Fruit fly (Drosophila melanogaster) ovary, adult (tissue): ENCODE results near the gene rasp.

Experiments
- CG17801 ChIP-seq: fragments of 200-800 bp; optimal IDR thresholded peaks from 2 replicates; lab custom pipeline; 2019; ENCODE audit warnings: missing biosample characterization, mild to moderate bottlenecking, missing genetic modification characterization, moderate library complexity; ENCODE audit not compliant: partially characterized antibody

The rasp gene

dm6 chr3L:3148125-3149059 lies 13.6 kb upstream of the rasp start, which contains the start of the genes Usp5 and BtbVII:
Gene Usp5, minus strand, starts transcription at chr3L:3148358.
Gene BtbVII, plus strand, starts transcription at chr3L:3148646.
- peak; percentile 7 for TF ChIP-seq CG17801 (GFP tag; lab: Kevin White, UChicago)

DNA sequence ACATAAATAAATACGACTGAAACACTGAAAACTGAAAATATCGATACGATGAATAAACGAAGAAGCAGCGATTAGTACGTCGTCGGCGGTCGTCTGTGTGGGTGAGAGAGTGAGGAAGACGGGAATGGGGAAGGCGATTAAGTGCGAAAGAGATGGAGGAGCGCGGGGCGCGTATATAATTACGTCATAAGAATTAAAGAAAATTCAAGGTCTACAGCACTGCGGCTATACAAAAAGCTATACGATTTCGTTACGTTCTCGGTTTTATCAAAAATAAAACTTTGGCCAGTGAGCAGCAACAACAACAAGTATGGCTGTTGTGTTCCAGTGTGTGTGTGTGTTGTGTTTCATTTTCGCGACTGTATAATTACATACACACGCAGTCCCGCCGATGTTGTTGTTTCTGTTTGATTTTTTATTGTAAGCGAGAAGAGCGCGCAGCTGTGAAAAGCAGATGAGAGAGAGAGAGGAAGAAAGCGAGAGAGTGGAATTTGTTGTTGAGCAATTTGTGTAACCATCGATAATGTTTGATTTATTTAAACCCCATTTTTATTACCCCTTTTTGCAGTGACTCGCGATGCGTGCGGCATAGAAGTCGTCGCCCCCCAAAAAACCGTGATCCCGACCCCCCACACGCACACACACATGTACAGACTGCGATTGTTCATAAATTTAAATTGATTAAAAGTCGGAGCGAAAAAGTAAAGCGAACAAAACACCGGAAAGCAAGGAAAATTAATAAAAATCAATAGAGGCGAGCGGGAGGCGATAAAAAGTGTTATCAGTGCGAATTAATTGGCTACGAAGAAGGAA lies 12.7 kb upstream of the rasp start:
- TF ChIP-seq CG17801 (GFP tag; lab: Kevin White, UChicago), result no peak

- no peak for TF ChIP-seq CG17801 (GFP tag; lab: Kevin White, UChicago)
Measured at dm6 chr3L:3150376-3150775, 11.6 kb upstream of the rasp start.

- TF ChIP-seq CG17801 (GFP tag; lab: Kevin White, UChicago), result no peak
Measured at dm6 chr3L:3157651-3158050, 4.3 kb upstream of the rasp start.

DNA sequence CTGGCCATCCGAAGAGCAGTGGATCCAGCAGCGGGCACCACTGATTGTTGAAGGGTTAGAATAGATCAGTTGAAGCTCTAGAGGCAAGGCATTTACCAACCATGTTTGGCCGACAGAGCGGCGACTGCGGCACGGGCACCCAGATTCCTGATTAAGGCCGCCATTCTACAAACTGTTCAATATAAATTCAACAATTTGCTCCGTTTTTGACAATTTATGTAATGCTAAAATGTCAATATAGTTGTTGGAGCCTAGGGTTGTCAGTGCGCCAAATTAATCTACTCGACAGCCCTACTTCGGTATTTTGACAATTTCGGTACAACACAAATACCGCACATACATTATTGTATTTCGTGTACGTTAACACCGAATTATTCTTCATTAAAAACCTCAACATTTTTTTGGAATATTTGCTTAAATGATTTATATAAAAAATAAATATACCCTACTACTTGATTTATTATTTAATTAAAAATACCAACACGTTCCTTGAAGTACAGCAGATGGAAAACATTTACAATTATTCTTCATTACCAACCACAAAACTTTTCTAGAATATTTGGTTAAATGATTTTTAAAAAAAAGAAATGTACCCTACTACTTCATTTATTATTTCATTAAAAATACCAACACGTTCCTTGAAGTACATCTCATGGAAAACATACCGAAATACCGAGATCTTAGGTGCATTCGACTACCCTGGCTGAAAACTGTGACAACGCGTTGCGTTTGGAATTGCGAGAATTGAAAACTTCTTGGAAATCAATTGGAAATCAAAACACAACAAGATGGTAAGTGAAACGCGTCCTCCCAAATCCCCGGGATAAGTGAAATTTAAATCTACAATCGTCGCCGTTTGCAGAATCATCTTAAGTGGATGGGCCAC lies 2.4 kb upstream of the rasp start, which contains the start of the genes ND-30 and CG15812:
ND-30 (minus strand) TSS at position 270 of the 886 bp plus-strand sequence.
CG15812 (plus strand) TSS at position 683 of the 886 bp plus-strand sequence.
- TF ChIP-seq CG17801 (GFP tag; lab: Kevin White, UChicago), result no peak

- no peak for TF ChIP-seq CG17801 (GFP tag; lab: Kevin White, UChicago)
Measured at dm6 chr3L:3162584-3162983, 604 bp downstream of the rasp start.

DNA sequence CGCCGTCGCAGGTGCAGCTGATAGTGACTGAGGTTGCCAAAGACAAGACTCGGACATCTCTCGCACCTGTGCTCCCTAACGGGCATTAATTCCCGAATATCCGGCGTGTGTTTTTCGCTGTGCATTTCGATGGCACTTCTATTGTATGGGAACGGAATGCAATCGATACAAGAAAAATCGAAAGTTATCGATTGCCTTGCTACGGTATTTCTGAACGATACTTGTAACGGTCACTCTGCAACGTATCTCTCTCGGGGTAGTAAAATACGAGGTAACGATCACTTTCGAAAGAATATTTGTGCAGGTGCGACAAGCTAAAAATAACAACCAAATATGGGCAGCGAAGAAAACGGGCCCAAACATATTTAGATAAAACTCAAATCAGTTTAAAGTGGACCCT lies 3.0 kb downstream of the rasp start, which contains the start of gene CG32280:
CG32280 (plus strand) TSS at position 231 of the 400 bp plus-strand sequence.
- TF ChIP-seq CG17801 (GFP tag; lab: Kevin White, UChicago), result peak; percentile 30

DNA sequence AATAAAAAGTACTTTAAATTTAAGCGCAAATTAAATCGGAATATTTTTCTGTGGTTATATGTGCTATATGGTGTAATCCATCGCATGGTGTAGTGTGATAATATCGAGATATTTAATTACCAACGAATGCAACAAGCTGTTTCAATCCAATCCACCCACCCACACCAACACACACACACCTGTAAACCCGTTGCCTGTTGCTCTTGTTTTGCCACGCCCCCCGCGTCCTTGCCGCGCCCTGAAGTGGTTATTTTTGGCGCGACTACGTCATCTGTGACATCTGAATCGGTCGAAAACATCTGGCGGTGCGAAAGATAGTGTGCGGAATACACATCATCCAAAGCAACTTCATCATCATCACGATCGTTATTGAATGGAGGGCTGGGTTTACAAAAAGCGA lies 3.4 kb downstream of the rasp start:
- TF ChIP-seq CG17801 (GFP tag; lab: Kevin White, UChicago), result no peak

dm6 chr3L:3166200-3166695 lies 4.3 kb downstream of the rasp start, which contains the start of gene Asciz:
Gene Asciz, minus strand, starts transcription at chr3L:3166250.
- TF ChIP-seq CG17801 (GFP tag; lab: Kevin White, UChicago), result no peak

DNA sequence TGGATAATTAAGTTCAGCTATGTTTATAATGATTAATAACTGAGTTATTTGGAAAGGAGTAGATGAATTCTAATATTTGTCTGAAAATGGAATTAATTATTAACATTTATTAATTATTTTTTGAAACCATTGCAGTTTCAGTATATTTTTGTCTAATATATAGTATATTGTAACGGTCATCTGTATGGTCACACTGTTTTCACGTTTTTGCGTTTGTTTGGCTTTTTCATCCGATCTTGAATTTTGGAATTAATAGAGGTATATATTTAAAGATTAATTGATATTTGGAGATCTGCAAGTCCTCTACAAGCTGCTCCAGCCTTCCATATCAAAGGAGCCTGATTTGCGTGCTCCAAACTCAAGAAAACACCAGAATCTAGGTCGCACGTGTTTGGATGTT lies 7.1 kb downstream of the rasp start, which contains the start of the genes CG32278 and CG32281:
CG32278 (plus strand) TSS at position 180 of the 400 bp plus-strand sequence.
CG32281 (plus strand) TSS at position 269 of the 400 bp plus-strand sequence.
- TF ChIP-seq CG17801 (GFP tag; lab: Kevin White, UChicago), result no peak

dm6 chr3L:3172445-3172844 lies 10.5 kb downstream of the rasp start, which contains the start of gene CG14963:
Gene CG14963, minus strand, starts transcription at chr3L:3172545.
- TF ChIP-seq CG17801 (GFP tag; lab: Kevin White, UChicago), result no peak

DNA sequence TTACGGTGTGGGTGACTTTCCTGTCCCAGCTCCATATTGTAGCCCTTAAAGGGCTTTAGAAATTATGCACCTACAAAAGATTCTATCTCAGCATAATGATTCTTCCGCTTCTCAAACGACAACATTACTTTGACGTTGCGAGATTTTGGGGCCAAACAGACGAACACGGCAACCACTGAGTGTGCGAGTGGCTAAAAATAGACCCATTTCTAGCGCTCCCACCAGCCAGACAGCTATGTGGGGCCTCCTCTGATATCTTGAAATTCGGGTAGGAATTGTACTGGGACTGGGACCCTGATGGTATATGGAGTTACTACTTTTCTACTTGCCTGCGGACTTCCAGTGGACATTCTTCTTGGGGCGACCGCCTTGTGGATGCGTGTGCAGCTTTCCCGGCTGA lies 15.9 kb downstream of the rasp start:
- no peak for TF ChIP-seq CG17801 (GFP tag; lab: Kevin White, UChicago)

DNA sequence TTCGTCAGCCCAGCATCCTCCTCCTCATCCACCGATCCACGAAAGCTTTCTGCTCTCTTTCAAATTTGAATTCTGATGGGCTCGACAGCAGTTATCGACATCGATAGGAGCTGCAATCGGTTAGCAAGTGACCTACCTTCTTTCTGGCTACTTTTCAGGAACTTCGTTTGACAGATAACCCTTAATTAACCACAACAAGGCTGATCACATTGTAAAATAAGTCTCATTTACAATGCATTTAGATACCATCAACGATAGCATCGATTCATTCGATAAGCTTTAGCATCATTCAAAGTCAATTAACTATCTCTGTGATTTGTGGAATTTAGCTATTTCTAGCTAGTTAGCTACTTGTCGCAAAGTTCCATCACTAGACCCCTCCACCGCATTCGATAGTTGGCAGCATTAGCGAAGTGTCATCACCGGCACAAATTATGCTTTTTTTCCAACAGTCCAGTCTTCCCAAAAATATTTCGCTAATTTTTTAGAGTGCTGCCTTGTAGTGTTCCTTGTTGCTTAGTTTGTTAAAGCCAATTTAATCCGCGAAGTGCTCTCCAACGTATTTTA lies 16.6 kb downstream of the rasp start, which contains the start of the genes MnM and Girdin:
MnM (minus strand) TSS at position 51 of the 567 bp plus-strand sequence.
Girdin (plus strand) TSS at position 401 of the 567 bp plus-strand sequence.
- no peak for TF ChIP-seq CG17801 (GFP tag; lab: Kevin White, UChicago)
